Fruit fly (Drosophila melanogaster): Measurements from ENCODE around the gene Pex11c.

Pex11c gene

DNA sequence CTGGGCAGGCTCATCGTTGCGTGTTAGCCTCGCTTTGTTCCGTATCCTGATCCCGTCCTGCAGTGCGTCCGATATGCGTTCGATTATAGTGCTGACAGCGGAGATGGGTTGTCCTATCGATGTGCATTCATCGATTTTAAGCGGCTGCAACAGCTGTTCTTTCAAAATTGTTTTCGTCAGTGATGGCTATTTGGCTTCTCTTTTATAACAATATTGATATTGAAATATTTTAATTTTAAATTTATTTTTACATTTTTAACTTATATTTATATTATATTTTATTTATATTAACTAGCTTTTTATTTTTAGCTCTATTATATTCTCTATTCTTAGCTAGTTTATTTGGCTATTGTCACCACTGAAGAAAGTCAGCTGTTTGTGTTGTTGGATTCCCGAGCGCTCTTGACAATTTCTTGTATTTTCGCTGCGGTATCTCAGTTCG lies at the start of gene Pex11c, which contains the start of gene wda:
Pex11c (plus strand) TSS at position 380 of the 442 bp plus-strand sequence.
wda (minus strand) TSS at position 102 of the 442 bp plus-strand sequence.
- TF ChIP-seq CG17801 (GFP tag; optimal IDR thresholded peaks at IDR 0.05; ENCODE audit: partially characterized antibody): peak; percentile 82

DNA sequence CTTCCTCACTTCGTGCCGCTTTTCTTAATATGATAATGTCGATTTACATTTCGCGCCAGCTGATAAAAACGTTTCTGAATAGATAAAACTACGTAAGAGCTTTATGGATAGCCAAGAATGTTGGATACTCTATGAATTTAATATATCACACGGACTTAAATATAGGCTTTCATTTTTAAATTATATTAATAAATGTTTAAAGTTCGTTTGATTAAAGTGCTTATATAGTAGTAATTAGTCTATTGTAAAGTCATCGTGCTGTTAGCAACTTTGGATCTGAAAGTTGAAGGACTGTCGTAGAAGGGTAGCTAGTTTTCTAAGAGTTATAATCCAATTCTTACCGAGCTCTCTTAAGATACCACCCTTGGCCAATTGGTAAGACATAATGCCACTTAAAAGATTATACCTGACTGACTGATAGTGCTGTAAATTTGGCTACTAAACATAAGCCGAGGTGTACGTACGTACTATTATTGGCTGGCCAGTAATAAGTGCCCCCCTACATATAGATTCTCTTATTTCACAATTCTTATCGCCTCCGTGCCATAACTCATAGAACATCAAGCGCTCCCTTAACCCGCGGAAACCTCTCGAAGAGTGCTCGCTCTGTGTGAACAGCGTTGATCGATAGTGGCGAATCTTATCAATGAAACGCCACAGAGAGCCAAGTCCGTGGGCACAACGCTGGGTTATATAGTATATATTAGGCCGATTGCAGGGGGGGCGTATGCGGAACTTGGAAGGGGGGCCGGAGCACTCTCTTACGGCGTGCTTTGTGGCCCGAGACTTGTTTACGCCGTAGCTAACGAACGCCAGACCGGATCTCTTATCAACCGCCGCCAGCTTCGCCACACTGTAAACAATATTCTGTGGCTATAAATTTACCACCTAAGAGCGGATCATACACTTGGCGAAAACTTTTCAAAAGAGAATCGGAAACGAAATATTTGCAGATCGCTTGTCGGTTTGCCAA lies 47.6 kb upstream of the Pex11c start:
- TF ChIP-seq CG17801 (GFP tag; optimal IDR thresholded peaks at IDR 0.05; ENCODE audit: partially characterized antibody): no peak

DNA sequence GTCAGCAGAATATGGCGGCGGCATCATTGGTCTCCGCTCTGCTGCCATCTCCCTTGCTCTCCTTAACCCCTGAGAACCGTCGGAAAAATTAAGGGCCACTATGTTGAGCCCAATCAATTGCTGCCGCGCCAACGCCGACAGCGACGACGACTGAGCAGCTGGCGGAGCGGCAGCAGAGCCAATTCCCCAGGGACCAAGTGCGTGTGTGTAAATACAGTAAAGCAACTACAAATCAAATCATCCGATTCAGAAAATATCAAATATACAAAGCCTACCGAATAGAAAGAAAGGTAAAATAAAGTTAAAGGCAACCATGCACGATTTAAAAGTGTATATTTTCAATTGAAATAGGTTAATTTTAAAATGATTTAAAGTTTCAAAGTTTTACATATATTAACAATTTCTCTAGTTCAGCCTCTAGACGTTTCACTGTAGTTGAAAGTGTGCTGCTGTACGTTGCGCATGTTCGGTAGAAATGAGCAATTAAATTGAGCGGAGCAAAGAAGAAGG lies 46.4 kb upstream of the Pex11c start:
- TF ChIP-seq CG17801 (GFP tag; optimal IDR thresholded peaks at IDR 0.05; ENCODE audit: partially characterized antibody): no peak

DNA sequence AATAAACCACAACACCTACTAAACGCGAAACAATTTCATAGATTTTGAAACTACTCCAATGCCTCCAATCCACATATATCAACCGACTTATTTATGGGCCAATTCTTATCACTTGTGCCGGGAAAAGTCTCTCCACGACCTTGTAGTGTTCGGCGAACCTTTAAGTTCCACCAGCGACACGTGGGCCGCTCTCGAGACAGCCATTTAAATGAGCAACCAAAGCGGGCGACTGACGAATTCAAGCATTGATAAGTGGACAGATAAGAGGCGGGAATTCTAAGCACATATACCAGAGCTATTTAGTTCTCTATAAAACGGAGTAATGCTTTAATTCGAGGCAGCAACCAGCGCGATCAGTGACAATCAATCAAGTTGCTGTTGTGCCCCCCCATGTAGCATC lies 45.4 kb upstream of the Pex11c start:
- no peak for TF ChIP-seq CG17801 (GFP tag; optimal IDR thresholded peaks at IDR 0.05; ENCODE audit: partially characterized antibody)

DNA sequence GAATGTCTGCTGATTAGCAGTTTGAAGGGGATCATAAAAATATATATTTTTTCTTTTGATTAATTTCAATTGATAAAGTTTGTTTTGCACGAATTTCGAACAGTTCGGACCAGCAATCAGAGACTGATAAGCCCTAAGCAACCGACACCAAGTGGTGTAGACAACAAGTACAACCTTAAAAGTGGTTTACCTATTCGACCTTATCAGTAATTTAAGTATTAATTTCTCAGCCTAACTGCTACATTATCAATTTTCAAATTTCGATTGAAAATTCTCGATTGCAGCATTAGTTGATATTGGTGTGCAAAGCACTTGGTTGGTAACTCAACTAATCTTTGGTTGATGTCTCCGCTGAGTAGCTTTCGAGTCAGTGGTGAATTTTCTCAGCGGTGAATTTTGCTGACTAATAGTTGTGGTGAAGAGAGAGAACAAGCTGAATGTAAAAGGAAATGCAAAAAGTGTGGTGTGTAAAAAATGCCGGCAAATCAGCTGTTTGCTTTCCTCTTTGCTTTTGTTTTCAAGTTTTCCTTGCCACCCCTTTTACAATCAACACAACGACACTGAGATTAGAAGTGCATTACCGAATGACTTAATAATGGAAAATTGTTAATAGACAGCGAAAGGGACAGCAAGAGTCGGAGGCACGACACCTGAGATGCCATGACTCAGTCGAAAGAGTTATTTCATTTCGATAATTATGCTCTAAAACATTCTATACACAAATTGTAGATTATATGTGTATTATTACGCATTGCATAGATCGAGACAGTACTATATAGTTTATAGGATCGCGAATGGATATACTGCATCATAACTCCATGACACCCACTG lies 43.3 kb upstream of the Pex11c start:
- no peak for TF ChIP-seq CG17801 (GFP tag; optimal IDR thresholded peaks at IDR 0.05; ENCODE audit: partially characterized antibody)

DNA sequence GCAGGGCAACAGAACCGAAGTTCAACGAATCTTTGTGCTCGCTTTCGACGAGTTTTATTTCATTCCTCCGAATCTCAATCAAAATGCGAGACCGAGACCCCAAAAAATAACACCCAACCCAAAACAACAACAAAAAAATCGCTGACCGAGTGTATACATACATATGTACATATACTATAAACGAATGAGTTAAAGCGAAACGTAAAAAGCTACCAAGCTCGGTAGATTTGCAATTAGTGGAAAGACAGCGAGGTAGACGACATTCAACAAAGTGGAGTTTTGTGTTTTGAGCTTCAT lies 42.8 kb upstream of the Pex11c start:
- no peak for TF ChIP-seq CG17801 (GFP tag; optimal IDR thresholded peaks at IDR 0.05; ENCODE audit: partially characterized antibody)

DNA sequence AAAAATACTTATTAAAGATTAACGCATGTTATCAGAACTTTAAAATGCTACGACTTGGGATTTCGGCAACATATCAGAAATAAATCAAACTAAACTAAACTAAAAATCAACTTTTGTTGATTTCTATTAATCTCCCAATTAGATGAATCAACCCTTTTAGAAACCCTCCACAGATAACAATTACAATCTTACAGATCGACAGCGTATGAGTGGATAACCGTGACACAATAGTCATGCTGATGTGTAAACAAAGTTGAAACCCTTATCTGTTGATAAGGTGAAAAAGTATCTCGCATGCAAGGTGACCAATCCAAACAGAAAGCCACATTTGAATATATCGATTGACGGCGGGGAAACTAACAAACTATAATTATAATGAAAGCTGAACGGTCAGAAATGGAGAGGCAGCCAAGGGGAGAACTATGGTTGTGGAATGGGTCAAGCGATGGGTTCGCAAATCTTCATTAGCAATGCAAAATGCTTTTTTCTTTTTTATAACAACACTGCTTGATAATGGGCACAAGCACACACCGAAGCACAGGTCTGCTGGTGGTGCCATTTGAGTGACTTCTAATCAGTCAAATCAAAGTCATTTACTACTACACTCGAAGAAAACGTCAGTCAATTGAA lies 40.9 kb upstream of the Pex11c start:
- no peak for TF ChIP-seq CG17801 (GFP tag; optimal IDR thresholded peaks at IDR 0.05; ENCODE audit: partially characterized antibody)

DNA sequence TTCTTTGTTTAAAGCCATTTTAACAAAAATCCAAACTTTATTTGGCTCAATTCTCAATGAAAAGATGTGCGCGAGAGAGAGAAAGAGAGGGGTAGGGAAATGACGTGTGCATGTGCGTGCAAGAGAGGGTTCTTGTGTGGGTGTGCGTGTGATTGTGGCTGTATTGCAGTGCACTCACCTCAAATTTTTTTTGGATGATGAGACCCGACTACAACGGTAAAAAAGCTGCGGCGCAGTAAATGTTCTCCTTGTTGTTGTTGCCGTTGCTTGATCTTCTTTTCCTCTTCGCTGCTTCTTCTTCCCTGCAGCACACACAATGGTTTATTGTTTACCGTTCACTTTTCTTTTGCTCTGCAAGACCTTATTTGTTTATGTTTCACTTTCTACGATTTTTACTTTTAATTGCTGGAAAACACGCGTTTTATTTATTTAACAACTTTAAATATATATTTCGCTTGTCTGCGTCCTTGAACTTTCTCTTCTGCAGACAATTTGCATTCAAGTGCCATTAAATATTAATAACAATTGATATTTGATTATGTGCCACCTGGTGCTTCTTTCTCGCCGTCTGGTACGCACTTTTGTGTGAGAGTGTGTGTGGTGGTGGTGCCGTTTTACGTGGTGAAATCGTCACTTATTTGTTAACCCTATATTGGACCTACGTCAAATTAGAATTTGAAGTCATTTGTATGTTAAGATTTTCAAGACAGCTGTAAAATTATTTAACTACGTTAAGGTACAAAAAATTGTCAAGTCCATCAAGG lies 37.7 kb upstream of the Pex11c start:
- TF ChIP-seq CG17801 (GFP tag; optimal IDR thresholded peaks at IDR 0.05; ENCODE audit: partially characterized antibody): no peak

DNA sequence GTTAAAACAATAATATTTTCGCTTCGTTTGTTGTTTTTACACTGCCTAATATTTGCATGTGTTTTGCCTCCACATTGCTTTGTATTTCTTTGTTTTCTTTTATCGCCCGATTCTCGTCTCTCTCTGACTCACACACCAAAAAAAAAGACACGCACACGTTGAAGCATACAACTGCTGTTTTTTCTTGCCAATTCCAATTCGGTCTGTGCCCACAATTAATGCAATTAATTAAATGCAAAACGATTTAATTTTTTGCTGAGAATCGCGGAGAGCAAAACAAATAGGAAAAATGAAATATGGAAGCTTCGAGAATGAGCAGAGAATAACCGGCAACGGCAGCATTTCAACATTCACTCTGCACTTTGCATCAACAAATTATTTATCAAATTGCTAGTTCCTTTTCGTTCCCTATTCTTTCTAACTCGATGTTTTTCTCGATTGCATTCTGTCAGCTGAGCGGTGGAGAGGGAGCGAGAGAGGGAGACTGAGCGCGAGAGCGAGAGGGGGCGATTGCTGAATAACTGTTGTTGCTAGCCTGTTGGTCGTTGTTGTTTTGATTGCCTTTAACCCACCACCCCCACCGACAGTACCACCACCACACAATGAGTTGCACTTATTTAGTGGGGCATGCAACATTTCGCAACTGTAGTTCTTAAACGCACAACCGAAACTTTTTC lies 37.0 kb upstream of the Pex11c start:
- TF ChIP-seq CG17801 (GFP tag; optimal IDR thresholded peaks at IDR 0.05; ENCODE audit: partially characterized antibody): no peak

DNA sequence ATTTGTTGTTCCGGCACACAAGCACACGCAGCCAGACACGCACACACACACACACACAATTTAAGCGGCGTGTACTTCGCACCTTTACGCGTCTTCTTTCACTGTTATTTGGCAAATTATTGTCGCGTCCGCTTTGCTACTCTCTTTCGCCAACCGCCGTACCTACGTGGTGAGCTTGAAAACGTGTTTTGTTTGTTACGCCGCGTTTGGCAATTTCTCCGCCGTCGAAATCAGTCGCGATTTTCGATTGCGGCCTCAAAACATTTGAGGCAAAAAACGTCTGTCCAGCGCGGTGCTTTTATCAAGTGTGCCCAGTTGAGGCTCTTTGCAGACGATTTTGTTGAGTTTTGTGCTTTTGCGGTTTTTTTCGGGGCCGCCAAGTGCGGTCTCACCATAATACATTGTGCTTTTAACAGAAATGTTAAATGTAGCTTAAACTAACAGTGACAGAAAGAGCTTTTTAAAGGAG lies 36.5 kb upstream of the Pex11c start:
- peak; percentile 76 for TF ChIP-seq CG17801 (GFP tag; optimal IDR thresholded peaks at IDR 0.05; ENCODE audit: partially characterized antibody)

DNA sequence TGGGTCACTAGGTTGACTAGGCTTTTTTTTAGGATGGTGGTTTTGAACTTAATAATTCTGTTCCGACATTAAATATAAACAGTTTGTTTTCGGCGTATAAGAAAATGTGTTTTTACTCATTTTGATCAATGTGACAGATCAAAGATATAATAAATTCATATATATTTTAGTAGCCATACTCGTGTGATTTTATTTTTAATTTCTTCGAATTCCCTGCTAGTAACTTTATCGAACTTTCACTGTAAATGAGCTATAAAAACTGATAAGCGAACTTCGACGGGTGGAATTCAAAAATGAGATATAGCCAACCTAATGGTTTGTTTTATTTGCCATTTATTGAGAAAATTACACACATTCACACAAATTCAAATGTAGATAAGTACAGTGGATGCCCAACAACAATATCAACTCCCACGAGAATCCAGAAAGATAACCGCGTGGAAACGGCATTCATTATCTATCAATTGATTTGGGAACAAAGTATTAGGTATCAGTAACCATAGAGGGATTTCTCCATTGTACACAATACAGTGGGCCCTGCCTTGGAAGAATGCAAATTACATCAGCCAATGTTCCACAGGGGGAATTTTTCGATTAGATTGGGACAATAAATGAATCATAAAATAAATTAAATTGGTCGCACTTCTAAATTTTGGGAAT lies 34.9 kb upstream of the Pex11c start:
- TF ChIP-seq CG17801 (GFP tag; optimal IDR thresholded peaks at IDR 0.05; ENCODE audit: partially characterized antibody): no peak

DNA sequence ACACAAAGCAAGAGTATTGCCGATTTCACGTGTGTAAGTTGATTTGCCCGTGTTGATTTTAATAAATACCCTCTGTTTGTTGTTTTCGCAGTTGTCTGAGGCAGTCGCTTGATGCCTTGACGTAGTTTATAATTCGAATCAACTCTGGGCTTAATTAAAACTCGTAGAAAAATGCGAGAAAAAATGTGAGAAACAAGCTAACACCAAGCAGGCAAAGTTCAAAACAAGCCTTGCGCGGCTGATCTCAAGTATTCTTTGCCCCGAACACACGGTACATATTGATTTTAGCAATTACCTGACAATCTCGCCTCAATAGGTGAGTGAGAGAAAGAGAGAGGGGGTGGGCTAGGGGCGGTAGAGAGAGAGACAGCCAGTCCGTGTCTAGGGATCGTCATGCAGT lies 32.9 kb upstream of the Pex11c start:
- TF ChIP-seq CG17801 (GFP tag; optimal IDR thresholded peaks at IDR 0.05; ENCODE audit: partially characterized antibody): no peak

DNA sequence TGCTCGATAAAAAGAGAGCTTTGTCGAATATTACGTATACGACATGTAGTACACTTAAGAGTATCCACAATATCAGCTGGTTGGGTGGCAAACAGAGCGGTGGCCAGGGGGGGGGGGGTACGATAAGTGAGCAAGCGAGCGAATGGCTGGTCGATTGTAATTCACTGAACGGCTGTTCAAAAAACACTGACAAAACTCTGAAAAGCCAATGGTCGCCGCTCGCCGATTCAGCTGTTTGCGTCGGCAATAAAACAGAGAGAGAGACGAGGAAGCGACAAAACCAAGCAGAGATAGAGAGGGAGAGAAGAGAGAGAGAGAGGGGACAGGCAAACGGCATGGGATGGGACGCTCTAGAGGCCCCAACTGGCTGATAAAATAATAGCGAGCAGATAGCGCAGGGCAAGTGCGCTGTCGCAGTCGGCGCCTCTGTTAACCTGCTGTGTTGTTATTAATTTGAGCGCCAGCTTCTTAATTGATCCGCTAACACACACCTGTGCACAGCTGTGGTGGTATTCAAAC lies 31.6 kb upstream of the Pex11c start, which contains the start of gene cnc:
cnc (minus strand) TSS at position 191 of the 519 bp plus-strand sequence.
- peak; percentile 70 for TF ChIP-seq CG17801 (GFP tag; optimal IDR thresholded peaks at IDR 0.05; ENCODE audit: partially characterized antibody)
